Worm (Caenorhabditis elegans) whole organism, L2 larva: ENCODE measurements around the gene C30G12.6.

Source experiments
- C34F6.9 ChIP-seq: fragments of 150-350 bp; optimal IDR thresholded peaks from 2 replicates; lab custom pipeline; 2014; ENCODE audit warnings: missing biosample characterization, missing genetic modification characterization
- F13H6.1 ChIP-seq: sonication (generic microtip); optimal IDR thresholded peaks from 2 replicates; lab custom pipeline; 2016; ENCODE audit warnings: missing genetic modification characterization, missing compliant biosample characterization
- R02D3.7 ChIP-seq: fragments of 150-350 bp; optimal IDR thresholded peaks from 2 replicates; lab custom pipeline; 2014; ENCODE audit warnings: missing biosample characterization, missing genetic modification characterization
- Y55F3AM.14 ChIP-seq: fragments of 200-800 bp; sonication (Bioruptor generic); optimal IDR thresholded peaks from 2 replicates; lab custom pipeline; 2018; ENCODE audit warnings: mild to moderate bottlenecking, missing genetic modification characterization, missing compliant biosample characterization
- ZK546.5 ChIP-seq: sonication (generic microtip); optimal IDR thresholded peaks from 2 replicates; lab custom pipeline; 2017; ENCODE audit warnings: missing biosample characterization, missing genetic modification characterization
- alr-1 ChIP-seq: fragments of 150-350 bp; optimal IDR thresholded peaks from 2 replicates; lab custom pipeline; 2014; ENCODE audit warnings: missing biosample characterization, missing genetic modification characterization
- blmp-1 ChIP-seq: sonication (generic microtip); optimal IDR thresholded peaks from 2 replicates; lab custom pipeline; 2017; ENCODE audit warnings: missing genetic modification characterization, mild to moderate bottlenecking, missing compliant biosample characterization, antibody characterized with exemption, moderate library complexity; ENCODE audit not compliant: insufficient read depth
- crh-2 ChIP-seq: sonication (generic microtip); optimal IDR thresholded peaks from 2 replicates; lab custom pipeline; 2017; ENCODE audit warnings: missing biosample characterization, missing genetic modification characterization
- dmd-4 ChIP-seq: sonication (generic microtip); optimal IDR thresholded peaks from 2 replicates; lab custom pipeline; 2017; ENCODE audit warnings: missing biosample characterization, missing genetic modification characterization
- elt-1 ChIP-seq: fragments of 150-350 bp; optimal IDR thresholded peaks from 2 replicates; lab custom pipeline; 2014; ENCODE audit warnings: missing biosample characterization, missing genetic modification characterization
- fos-1 ChIP-seq: fragments of 150-350 bp; optimal IDR thresholded peaks from 2 replicates; lab custom pipeline; 2014; ENCODE audit warnings: missing biosample characterization, missing genetic modification characterization
- gmeb-1 ChIP-seq: fragments of 150-350 bp; optimal IDR thresholded peaks from 2 replicates; lab custom pipeline; 2014; ENCODE audit warnings: missing biosample characterization, missing genetic modification characterization
- lin-11 ChIP-seq: fragments of 150-350 bp; sonication (generic microtip); optimal IDR thresholded peaks from 2 replicates; lab custom pipeline; 2014; ENCODE audit warnings: missing biosample characterization, missing genetic modification characterization, inconsistent platforms, mixed read lengths
- lin-13 ChIP-seq: fragments of 150-350 bp; optimal IDR thresholded peaks from 2 replicates; lab custom pipeline; 2014; ENCODE audit warnings: missing biosample characterization, missing genetic modification reagents, missing genetic modification characterization
- lsy-2 ChIP-seq, 2 experiments: fragments of 150-350 bp in 1 of 2; sonication (generic microtip) in 1 of 2; optimal IDR thresholded peaks; 2 replicates each; lab custom pipeline; 2014 to 2017; ENCODE audit warnings: missing biosample characterization in 2 of 2, missing genetic modification characterization in 2 of 2
- mab-5 ChIP-seq: fragments of 150-350 bp; optimal IDR thresholded peaks from 2 replicates; lab custom pipeline; 2014; ENCODE audit warnings: missing biosample characterization, missing genetic modification characterization
- mbf-1 ChIP-seq: sonication (generic microtip); optimal IDR thresholded peaks from 2 replicates; lab custom pipeline; 2017; ENCODE audit warnings: missing biosample characterization, missing genetic modification characterization
- mdl-1 ChIP-seq, 2 experiments: fragments of 150-350 bp in 1 of 2; sonication (generic microtip) in 1 of 2; optimal IDR thresholded peaks; 2 replicates each; lab custom pipeline; 2017; ENCODE audit warnings: missing biosample characterization in 2 of 2, missing genetic modification characterization in 2 of 2
- nhr-11 ChIP-seq: fragments of 150-350 bp; optimal IDR thresholded peaks from 2 replicates; lab custom pipeline; 2014; ENCODE audit warnings: missing biosample characterization, missing genetic modification characterization
- nhr-12 ChIP-seq: fragments of 150-350 bp; optimal IDR thresholded peaks from 2 replicates; lab custom pipeline; 2014; ENCODE audit warnings: missing biosample characterization, missing genetic modification characterization
- nhr-129 ChIP-seq: fragments of 150-350 bp; optimal IDR thresholded peaks from 2 replicates; lab custom pipeline; 2014; ENCODE audit warnings: missing biosample characterization, missing genetic modification characterization
- nhr-21 ChIP-seq: fragments of 150-350 bp; optimal IDR thresholded peaks from 2 replicates; lab custom pipeline; 2014; ENCODE audit warnings: missing biosample characterization, missing genetic modification characterization
- nhr-23 ChIP-seq: fragments of 150-350 bp; optimal IDR thresholded peaks from 2 replicates; lab custom pipeline; 2014; ENCODE audit warnings: missing biosample characterization, missing genetic modification reagents, missing genetic modification characterization
- nhr-237 ChIP-seq: fragments of 150-350 bp; optimal IDR thresholded peaks from 2 replicates; lab custom pipeline; 2014; ENCODE audit warnings: missing biosample characterization, missing genetic modification characterization
- nhr-6 ChIP-seq: fragments of 150-350 bp; optimal IDR thresholded peaks from 2 replicates; lab custom pipeline; 2014; ENCODE audit warnings: missing biosample characterization, missing genetic modification characterization
- sem-4 ChIP-seq: fragments of 150-350 bp; optimal IDR thresholded peaks from 2 replicates; lab custom pipeline; 2014; ENCODE audit warnings: missing biosample characterization, missing genetic modification reagents, missing genetic modification characterization
- skn-1 ChIP-seq: sonication (generic microtip); optimal IDR thresholded peaks from 2 replicates; lab custom pipeline; 2017; ENCODE audit warnings: missing biosample characterization, missing genetic modification characterization
- sma-3 ChIP-seq: sonication (generic microtip); optimal IDR thresholded peaks from 2 replicates; lab custom pipeline; 2016; ENCODE audit warnings: missing genetic modification reagents, missing genetic modification characterization, missing compliant biosample characterization
- sma-9 ChIP-seq, 2 experiments: fragments of 150-350 bp in 1 of 2; sonication (generic microtip) in 1 of 2; optimal IDR thresholded peaks; 2 replicates each; lab custom pipeline; 2014 to 2016; ENCODE audit warnings: missing genetic modification characterization in 2 of 2, mild to moderate bottlenecking in 1 of 2, missing biosample characterization in 1 of 2, missing compliant biosample characterization in 1 of 2, missing genetic modification reagents in 1 of 2, moderate library complexity in 1 of 2
- unc-39 ChIP-seq: fragments of 150-350 bp; optimal IDR thresholded peaks from 2 replicates; lab custom pipeline; 2014; ENCODE audit warnings: missing biosample characterization, missing genetic modification characterization
- unc-55 ChIP-seq: fragments of 150-350 bp; sonication (generic microtip); optimal IDR thresholded peaks from 3 replicates; lab custom pipeline; 2014; ENCODE audit warnings: missing biosample characterization, missing genetic modification reagents, missing genetic modification characterization
- ztf-1 ChIP-seq: fragments of 200-800 bp; sonication (Bioruptor generic); conservative IDR thresholded peaks from 2 replicates; pipeline ENCODE4 v1.3.6; 2022; ENCODE audit warnings: missing genetic modification characterization, missing compliant biosample characterization
- ztf-11 ChIP-seq: sonication (generic microtip); optimal IDR thresholded peaks from 2 replicates; lab custom pipeline; 2017; ENCODE audit warnings: missing biosample characterization, missing genetic modification characterization
- ztf-4 ChIP-seq: fragments of 150-350 bp; optimal IDR thresholded peaks from 2 replicates; lab custom pipeline; 2014; ENCODE audit warnings: missing biosample characterization, missing genetic modification characterization

Gene C30G12.6

DNA sequence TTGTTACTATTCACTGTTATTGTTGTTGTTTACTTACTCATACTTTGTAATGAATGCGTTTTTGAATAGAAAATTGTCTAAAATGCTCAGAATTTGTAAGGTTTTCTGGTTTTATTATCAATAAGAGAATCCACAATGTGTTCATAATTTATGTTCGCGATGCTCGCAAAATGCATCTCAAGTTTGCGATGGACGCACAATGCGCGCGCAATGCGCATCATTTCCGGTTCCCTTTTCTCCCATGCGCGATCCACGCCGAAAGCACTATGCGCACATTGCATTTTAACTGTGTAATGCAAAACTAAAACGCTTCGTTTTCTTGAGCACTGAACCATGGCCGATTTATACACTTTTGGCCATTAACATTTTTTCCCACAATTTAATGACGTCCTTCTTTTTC is 23.7 kb upstream of the C30G12.6 start:
- no peak for TF ChIP-seq nhr-11
- TF ChIP-seq lin-11: no peak
- peak; percentile 8 for TF ChIP-seq unc-55 (GFP tag; lab: Kevin White, UChicago)
- TF ChIP-seq Y55F3AM.14 (GFP tag; lab: Kevin White, UChicago): peak; percentile 80
- TF ChIP-seq, all 48 proteins: peak for 2

DNA sequence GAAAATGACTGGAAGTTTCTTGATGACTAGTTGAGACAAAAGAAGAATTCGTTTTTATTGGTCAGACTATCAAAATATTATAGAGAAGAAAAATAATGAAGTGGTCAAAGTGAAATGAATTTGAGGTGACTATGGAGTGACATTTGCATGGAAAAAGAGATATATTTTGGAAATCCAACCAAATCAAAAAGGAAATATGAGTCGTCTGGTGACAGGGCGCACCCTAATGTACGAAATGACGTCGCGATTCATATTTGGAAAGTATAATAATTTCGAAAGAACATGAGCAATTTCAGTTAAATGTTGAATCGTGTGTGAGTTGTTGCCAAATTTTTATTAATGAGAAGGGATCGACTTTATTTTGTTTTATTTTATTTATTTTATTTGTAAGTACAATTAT is 21.7 kb upstream of the C30G12.6 start, which contains the start of gene F21D12.2:
Gene F21D12.2, plus strand, starts transcription at position 301 of the 400 bp plus-strand sequence.
- TF ChIP-seq ZK546.5 (tag; lab: Kevin White, UChicago): no peak
- TF ChIP-seq alr-1 (tag; lab: Kevin White, UChicago): no peak
- TF ChIP-seq nhr-23 (tag; lab: Kevin White, UChicago): no peak
- TF ChIP-seq lin-13 (GFP tag; lab: Kevin White, UChicago): no peak
- no peak for TF ChIP-seq sma-3 (GFP tag; lab: Kevin White, UChicago)
- TF ChIP-seq mdl-1 (tag; optimal IDR thresholded peaks at IDR 0.05; lab: Kevin White, UChicago): no peak
- TF ChIP-seq nhr-6 (tag; lab: Kevin White, UChicago): no peak
- TF ChIP-seq lin-11: no peak
- TF ChIP-seq nhr-237 (tag; lab: Kevin White, UChicago): no peak
- TF ChIP-seq nhr-21 (tag; lab: Kevin White, UChicago): no peak

DNA sequence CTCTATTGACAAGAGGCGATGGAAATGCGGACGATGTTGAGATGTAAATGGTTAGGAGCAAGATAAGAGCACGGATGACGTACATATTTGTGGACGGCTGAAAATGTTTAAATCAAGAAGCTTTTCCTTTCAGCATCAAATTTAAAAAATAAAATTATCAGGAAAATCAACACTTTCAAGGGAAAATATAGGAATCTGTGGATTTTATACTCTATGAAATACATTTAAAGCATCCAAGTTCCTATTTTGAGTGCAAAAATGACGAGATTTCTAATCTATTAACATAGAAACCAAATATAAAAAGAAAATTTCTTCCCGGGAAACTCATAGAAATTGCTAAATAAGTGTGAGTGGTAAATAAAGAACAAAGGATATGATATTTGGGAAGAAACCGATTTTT is 18.3 kb upstream of the C30G12.6 start, which contains the start of gene F45E12.6:
Gene F45E12.6, minus strand, starts transcription at position 101 of the 400 bp plus-strand sequence.
- TF ChIP-seq lsy-2 (tag; optimal IDR thresholded peaks at IDR 0.05; lab: Kevin White, UChicago) (no peak), unc-39 (tag; lab: Kevin White, UChicago) (no peak), sem-4 (tag; lab: Kevin White, UChicago) (no peak)

- TF ChIP-seq alr-1 (tag; lab: Kevin White, UChicago): no peak
- TF ChIP-seq ZK546.5 (tag; lab: Kevin White, UChicago): no peak
- TF ChIP-seq mbf-1 (tag; lab: Kevin White, UChicago): no peak
- peak in 1 of 2 experiments; percentile 37 for TF ChIP-seq lsy-2 (tag; optimal IDR thresholded peaks at IDR 0.05; lab: Kevin White, UChicago)
- peak; percentile 41 for TF ChIP-seq nhr-129 (tag; lab: Kevin White, UChicago)
- TF ChIP-seq unc-55 (GFP tag; lab: Kevin White, UChicago): peak; percentile 36
- peak; percentile 48 for TF ChIP-seq C34F6.9 (tag; lab: Kevin White, UChicago)
- no peak for TF ChIP-seq mab-5
- no peak for TF ChIP-seq elt-1 (tag; lab: Kevin White, UChicago)
Measured at ce11 chrII:7310023-7310422, 14.2 kb upstream of the C30G12.6 start, which contains the start of the genes F45E12.5 and cnep-1. Gene F45E12.5, minus strand, starts transcription at chrII:7310115. Gene cnep-1, plus strand, starts transcription at chrII:7310348.

DNA sequence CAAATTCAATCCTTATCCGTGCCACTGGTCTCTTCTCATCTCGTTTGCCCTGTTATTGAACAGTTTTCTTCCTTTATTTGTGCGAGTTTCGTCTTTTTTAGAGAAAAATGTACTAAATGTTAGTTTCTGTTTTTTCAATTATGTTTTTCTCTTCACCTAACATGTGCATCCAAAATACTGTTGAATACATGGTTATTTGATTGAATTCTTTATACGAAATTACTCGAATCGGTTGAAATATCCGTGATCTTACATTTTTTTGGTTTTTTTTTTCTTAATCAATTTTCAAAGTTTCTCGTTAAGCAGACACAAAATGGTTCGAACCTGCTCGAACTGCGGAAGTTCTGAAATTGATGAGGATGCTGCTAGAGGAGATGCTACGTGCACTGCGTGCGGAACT is 9.7 kb upstream of the C30G12.6 start, which contains the start of gene brf-1:
Gene brf-1, plus strand, starts transcription at position 301 of the 400 bp plus-strand sequence.
- TF ChIP-seq fos-1 (no peak), sem-4 (tag; lab: Kevin White, UChicago) (no peak), ztf-4 (tag; lab: Kevin White, UChicago) (no peak), skn-1 (tag; lab: Kevin White, UChicago) (no peak), lin-13 (GFP tag; lab: Kevin White, UChicago) (no peak), nhr-12 (tag; lab: Kevin White, UChicago) (no peak)

DNA sequence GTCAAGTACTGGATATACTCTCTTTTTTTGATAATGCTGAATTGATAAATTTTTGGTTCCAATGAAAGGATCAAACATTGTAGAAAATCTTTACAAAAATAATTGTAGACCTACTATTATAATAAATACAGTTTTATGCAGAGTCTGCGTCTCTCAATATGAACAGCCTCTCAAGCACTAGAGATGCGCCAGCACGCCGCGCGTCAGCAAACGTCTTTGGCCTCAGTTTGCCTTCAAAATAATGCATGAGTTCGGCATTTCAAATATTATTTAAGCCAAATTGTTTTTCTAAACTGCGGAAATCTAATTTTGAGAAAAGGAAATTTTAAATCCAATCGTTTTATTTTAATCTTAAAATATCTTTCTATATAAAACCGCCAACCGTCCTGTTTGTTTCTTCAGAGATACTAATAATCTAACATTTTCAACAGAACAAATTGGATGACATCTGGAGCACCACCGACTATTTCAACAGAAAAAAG is 5.9 kb upstream of the C30G12.6 start, which contains the start of gene cul-4:
Gene cul-4, plus strand, starts transcription at position 432 of the 482 bp plus-strand sequence.
- no peak for TF ChIP-seq ztf-4 (tag; lab: Kevin White, UChicago)
- peak; percentile 81 for TF ChIP-seq C34F6.9 (tag; lab: Kevin White, UChicago)
- peak in 1 of 2 experiments; percentile 74 for TF ChIP-seq lsy-2 (tag; optimal IDR thresholded peaks at IDR 0.05; lab: Kevin White, UChicago)
- TF ChIP-seq R02D3.7 (tag; lab: Kevin White, UChicago): peak; percentile 26
- no peak for TF ChIP-seq ztf-11 (tag; lab: Kevin White, UChicago)
- no peak for TF ChIP-seq elt-1 (tag; lab: Kevin White, UChicago)
- no peak for TF ChIP-seq lin-13 (GFP tag; lab: Kevin White, UChicago)
- TF ChIP-seq mbf-1 (tag; lab: Kevin White, UChicago): no peak
- no peak for TF ChIP-seq dmd-4 (tag; lab: Kevin White, UChicago)
- no peak for TF ChIP-seq F13H6.1
- peak; percentile 91 for TF ChIP-seq sma-9 (GFP tag; optimal IDR thresholded peaks at IDR 0.05; lab: Kevin White, UChicago)
- no peak for TF ChIP-seq sma-9 (tag; optimal IDR thresholded peaks at IDR 0.05; lab: Kevin White, UChicago)
- TF ChIP-seq sma-3 (GFP tag; lab: Kevin White, UChicago): peak; percentile 71
- peak; percentile 79 for TF ChIP-seq gmeb-1 (tag; lab: Kevin White, UChicago)
- TF ChIP-seq sem-4 (tag; lab: Kevin White, UChicago): no peak
- no peak for TF ChIP-seq skn-1 (tag; lab: Kevin White, UChicago)
- no peak for TF ChIP-seq crh-2 (tag; lab: Kevin White, UChicago)
- no peak for TF ChIP-seq unc-55 (GFP tag; lab: Kevin White, UChicago)
- peak; percentile 41 for TF ChIP-seq nhr-21 (tag; lab: Kevin White, UChicago)
- TF ChIP-seq blmp-1 (tag; lab: Kevin White, UChicago): peak; percentile 27
- TF ChIP-seq ztf-1 (GFP tag; lab: Robert Waterston, UW): no peak
- no peak for TF ChIP-seq Y55F3AM.14 (GFP tag; lab: Kevin White, UChicago)
- TF ChIP-seq mab-5: peak; percentile 30
- peak; percentile 31 for TF ChIP-seq nhr-129 (tag; lab: Kevin White, UChicago)
